Worm (Caenorhabditis elegans) whole organism, L4 larva: ENCODE data around the gene H34I24.2.
A peak's percentile ranks its signal among the peaks of the same experiment; 100 is the strongest.

Experiments
- F10B5.3 ChIP-seq: sonication (generic microtip); optimal IDR thresholded peaks from 2 replicates; lab custom pipeline; 2016; ENCODE audit warnings: mild to moderate bottlenecking, missing genetic modification characterization, missing compliant biosample characterization
- aly-2 ChIP-seq: sonication (generic microtip); optimal IDR thresholded peaks from 2 replicates; lab custom pipeline; 2018; ENCODE audit warnings: missing biosample characterization, missing genetic modification characterization
- ceh-20 ChIP-seq: fragments of 200-800 bp; sonication (Bioruptor generic); IDR thresholded peaks from 2 replicates; pipeline ENCODE4 v1.3.6; 2022; ENCODE audit warnings: missing genetic modification reagents, missing genetic modification characterization, missing compliant biosample characterization
- ceh-82 ChIP-seq: sonication (generic microtip); optimal IDR thresholded peaks from 2 replicates; lab custom pipeline; 2017; ENCODE audit warnings: missing biosample characterization, missing genetic modification characterization
- daf-12 ChIP-seq: fragments of 150-350 bp; optimal IDR thresholded peaks from 2 replicates; lab custom pipeline; 2014; ENCODE audit warnings: missing biosample characterization, missing genetic modification reagents, missing genetic modification characterization
- hlh-11 ChIP-seq: fragments of 200-800 bp; sonication (Bioruptor generic); optimal IDR thresholded peaks from 2 replicates; lab custom pipeline; 2018; ENCODE audit warnings: mild to moderate bottlenecking, missing genetic modification characterization, missing compliant biosample characterization
- lin-15B ChIP-seq: fragments of 150-350 bp; sonication (generic microtip); optimal IDR thresholded peaks from 3 replicates; lab custom pipeline; 2014; ENCODE audit warnings: missing biosample characterization, missing genetic modification characterization
- lir-3 ChIP-seq: sonication (generic microtip); optimal IDR thresholded peaks from 2 replicates; lab custom pipeline; 2016; ENCODE audit warnings: mild to moderate bottlenecking, missing genetic modification characterization, missing compliant biosample characterization
- mdl-1 ChIP-seq, 2 experiments: fragments of 150-350 bp in 1 of 2; sonication (generic microtip) in 1 of 2; optimal IDR thresholded peaks; 2 replicates each; lab custom pipeline; 2014 to 2017; ENCODE audit warnings: missing biosample characterization in 2 of 2, missing genetic modification characterization in 2 of 2
- nhr-28 ChIP-seq: fragments of 150-350 bp; optimal IDR thresholded peaks from 2 replicates; lab custom pipeline; 2014; ENCODE audit warnings: missing biosample characterization, missing genetic modification characterization
- pqm-1 ChIP-seq: sonication (generic microtip); optimal IDR thresholded peaks from 2 replicates; lab custom pipeline; 2017; ENCODE audit warnings: missing biosample characterization, missing genetic modification characterization
- rbr-2 ChIP-seq: sonication (generic microtip); optimal IDR thresholded peaks from 2 replicates; lab custom pipeline; 2016; ENCODE audit warnings: missing genotype, missing genetic modification characterization, missing compliant biosample characterization
- zag-1 ChIP-seq: fragments of 150-350 bp; optimal IDR thresholded peaks from 2 replicates; lab custom pipeline; 2014; ENCODE audit warnings: missing biosample characterization, missing genetic modification characterization
- zfp-2 ChIP-seq: sonication (generic microtip); optimal IDR thresholded peaks from 2 replicates; lab custom pipeline; 2016; ENCODE audit warnings: mild to moderate bottlenecking, missing genetic modification characterization, missing compliant biosample characterization

DNA sequence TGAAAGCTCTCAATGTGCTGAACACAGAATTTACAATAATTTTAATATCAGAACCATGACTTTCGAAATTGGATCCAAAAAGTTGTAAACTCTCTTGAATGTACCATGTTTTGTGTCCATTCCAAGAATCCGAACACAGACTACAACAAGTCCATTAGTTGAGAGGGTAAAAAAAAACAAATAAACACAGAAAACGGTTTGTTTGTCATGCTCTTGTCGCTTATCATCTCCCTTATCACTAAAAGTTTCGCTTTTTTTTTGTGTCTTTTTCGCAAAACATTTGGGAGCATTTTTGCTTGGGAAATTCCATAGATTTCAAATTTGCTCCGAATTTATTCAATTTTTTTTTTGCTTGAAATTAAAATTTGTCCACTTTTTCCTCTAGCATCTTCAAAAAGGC lies 27.7 kb downstream of the H34I24.2 start:
- TF ChIP-seq ceh-82 (tag; lab: Kevin White, UChicago) (no peak), aly-2 (tag; lab: Kevin White, UChicago) (no peak), hlh-11 (tag; lab: Kevin White, UChicago) (peak; percentile 38), zfp-2 (tag; lab: Kevin White, UChicago) (no peak), F10B5.3 (tag; lab: Kevin White, UChicago) (no peak), zag-1 (tag; lab: Kevin White, UChicago) (no peak), daf-12 (tag; lab: Kevin White, UChicago) (no peak), rbr-2 (tag; lab: Kevin White, UChicago) (no peak), mdl-1 (tag; optimal IDR thresholded peaks at IDR 0.05; lab: Kevin White, UChicago) (no peak), ceh-20 (GFP tag; lab: Robert Waterston, UW) (no peak), pqm-1 (tag; lab: Kevin White, UChicago) (peak; percentile 66), lir-3 (tag; lab: Kevin White, UChicago) (no peak), lin-15B (tag; lab: Kevin White, UChicago) (no peak), nhr-28 (peak; percentile 85)
